Worm (Caenorhabditis elegans) whole organism, L4 larva: ENCODE measurements around the gene F59B10.3.

Experiments used
- D1046.2 ChIP-seq: fragments of 200-800 bp; sonication (Bioruptor generic); IDR thresholded peaks from 2 replicates; pipeline ENCODE4 v1.3.6; 2022; ENCODE audit warnings: missing genetic modification characterization, missing compliant biosample characterization
- F26F4.8 ChIP-seq: fragments of 200-800 bp; sonication (Bioruptor generic); conservative IDR thresholded peaks from 2 replicates; pipeline ENCODE4 v1.3.6; 2022; ENCODE audit warnings: missing genetic modification characterization, missing compliant biosample characterization
- T20F7.1 ChIP-seq: fragments of 200-800 bp; sonication (Bioruptor generic); optimal IDR thresholded peaks from 2 replicates; lab custom pipeline; 2018; ENCODE audit warnings: mild to moderate bottlenecking, missing genetic modification characterization, missing compliant biosample characterization
- Y105C5A.15 ChIP-seq: fragments of 200-800 bp; sonication (Bioruptor generic); IDR thresholded peaks from 2 replicates; pipeline ENCODE4 v1.3.6; 2022; ENCODE audit warnings: missing genetic modification characterization, missing compliant biosample characterization
- aha-1 ChIP-seq: fragments of 150-350 bp; peaks from one replicate; lab custom pipeline; 2014; ENCODE audit warnings: missing biosample characterization, missing genetic modification characterization
- aly-2 ChIP-seq: sonication (generic microtip); optimal IDR thresholded peaks from 2 replicates; lab custom pipeline; 2018; ENCODE audit warnings: missing biosample characterization, missing genetic modification characterization
- ama-1 ChIP-seq: fragments of 150-350 bp; optimal IDR thresholded peaks from 2 replicates; lab custom pipeline; 2014; ENCODE audit warnings: inconsistent platforms, mixed read lengths
- ceh-32 ChIP-seq: sonication (generic microtip); optimal IDR thresholded peaks from 2 replicates; lab custom pipeline; 2016; ENCODE audit warnings: mild to moderate bottlenecking, missing genetic modification characterization, missing compliant biosample characterization; ENCODE audit not compliant: poor library complexity
- ceh-62 ChIP-seq: sonication (generic microtip); optimal IDR thresholded peaks from 2 replicates; lab custom pipeline; 2017; ENCODE audit warnings: missing biosample characterization, missing genetic modification characterization
- cey-2 ChIP-seq: sonication (generic microtip); optimal IDR thresholded peaks from 3 replicates; lab custom pipeline; 2017; ENCODE audit warnings: missing genetic modification characterization, mild to moderate bottlenecking, missing compliant biosample characterization, antibody characterized with exemption, borderline replicate concordance; ENCODE audit not compliant: insufficient read depth
- daf-16 ChIP-seq, 3 experiments: sonication (generic microtip); optimal IDR thresholded peaks; 2 replicates each; lab custom pipeline; 2016 to 2017; ENCODE audit warnings: missing genetic modification characterization in 3 of 3, missing genetic modification reagents in 3 of 3, mild to moderate bottlenecking in 2 of 3, missing compliant biosample characterization in 2 of 3, missing biosample characterization in 1 of 3, moderate library complexity in 1 of 3
- daf-8 ChIP-seq: fragments of 200-800 bp; sonication (Bioruptor generic); IDR thresholded peaks from 2 replicates; pipeline ENCODE4 v1.3.6; 2022; ENCODE audit warnings: missing genetic modification characterization, missing compliant biosample characterization
- dmd-8 ChIP-seq: fragments of 200-800 bp; sonication (Bioruptor generic); IDR thresholded peaks from 2 replicates; pipeline ENCODE4 v1.3.6; 2022; ENCODE audit warnings: missing genetic modification characterization, missing compliant biosample characterization
- dmd-9 ChIP-seq: fragments of 200-800 bp; sonication (Bioruptor generic); IDR thresholded peaks from 2 replicates; pipeline ENCODE4 v1.3.6; 2022; ENCODE audit warnings: missing genetic modification reagents, missing genetic modification characterization, missing compliant biosample characterization
- dpl-1 ChIP-seq: fragments of 150-350 bp; optimal IDR thresholded peaks from 2 replicates; lab custom pipeline; 2014; ENCODE audit warnings: missing biosample characterization, missing genetic modification reagents, missing genetic modification characterization
- duxl-1 ChIP-seq: sonication (generic microtip); optimal IDR thresholded peaks from 2 replicates; lab custom pipeline; 2016; ENCODE audit warnings: mild to moderate bottlenecking, missing genetic modification characterization, moderate library complexity, missing compliant biosample characterization; ENCODE audit not compliant: poor library complexity
- dve-1 ChIP-seq: sonication (generic microtip); optimal IDR thresholded peaks from 2 replicates; lab custom pipeline; 2017; ENCODE audit warnings: antibody characterized with exemption, mild to moderate bottlenecking, missing genetic modification characterization, missing compliant biosample characterization; ENCODE audit not compliant: insufficient read depth
- fos-1 ChIP-seq: fragments of 150-350 bp; optimal IDR thresholded peaks from 2 replicates; lab custom pipeline; 2014; ENCODE audit warnings: missing biosample characterization, missing genetic modification characterization
- gei-8 ChIP-seq: fragments of 200-800 bp; sonication (Bioruptor generic); optimal IDR thresholded peaks from 2 replicates; lab custom pipeline; 2018; ENCODE audit warnings: mild to moderate bottlenecking, missing genetic modification characterization, missing compliant biosample characterization
- hlh-11 ChIP-seq: fragments of 200-800 bp; sonication (Bioruptor generic); optimal IDR thresholded peaks from 2 replicates; lab custom pipeline; 2018; ENCODE audit warnings: mild to moderate bottlenecking, missing genetic modification characterization, missing compliant biosample characterization
- hmg-1.1 ChIP-seq: fragments of 200-800 bp; sonication (Bioruptor generic); IDR thresholded peaks from 2 replicates; pipeline ENCODE4 v1.3.6; 2022; ENCODE audit warnings: missing genetic modification reagents, missing genetic modification characterization, missing compliant biosample characterization
- jun-1 ChIP-seq: fragments of 150-350 bp; optimal IDR thresholded peaks from 2 replicates; lab custom pipeline; 2014; ENCODE audit warnings: missing biosample characterization, missing genetic modification reagents, missing genetic modification characterization
- lin-1 ChIP-seq: fragments of 200-800 bp; sonication (Bioruptor generic); IDR thresholded peaks from 2 replicates; pipeline ENCODE4 v1.3.6; 2022; ENCODE audit warnings: missing genetic modification reagents, missing genetic modification characterization, missing compliant biosample characterization
- lin-38 ChIP-seq: fragments of 200-800 bp; sonication (Bioruptor generic); IDR thresholded peaks from 2 replicates; pipeline ENCODE4 v1.3.6; 2022; ENCODE audit warnings: missing genetic modification reagents, missing genetic modification characterization, missing compliant biosample characterization
- lsy-2 ChIP-seq, 2 experiments: fragments of 150-350 bp in 1 of 2; sonication (generic microtip) in 1 of 2; optimal IDR thresholded peaks; 2 replicates each; lab custom pipeline; 2014 to 2017; ENCODE audit warnings: missing biosample characterization in 2 of 2, missing genetic modification characterization in 2 of 2
- mdt-29 ChIP-seq: fragments of 200-800 bp; sonication (Bioruptor generic); IDR thresholded peaks from 2 replicates; pipeline ENCODE4 v1.3.6; 2022; ENCODE audit warnings: missing genetic modification reagents, missing genetic modification characterization, missing compliant biosample characterization
- mxl-2 ChIP-seq: fragments of 200-800 bp; sonication (Bioruptor generic); conservative IDR thresholded peaks from 2 replicates; pipeline ENCODE4 v1.3.6; 2022; ENCODE audit warnings: missing genetic modification reagents, missing genetic modification characterization, missing compliant biosample characterization
- mxl-3 ChIP-seq: fragments of 200-800 bp; sonication (Bioruptor generic); optimal IDR thresholded peaks from 2 replicates; lab custom pipeline; 2018; ENCODE audit warnings: mild to moderate bottlenecking, missing genetic modification characterization, missing compliant biosample characterization
- nhr-102 ChIP-seq: sonication (generic microtip); optimal IDR thresholded peaks from 2 replicates; lab custom pipeline; 2016; ENCODE audit warnings: mild to moderate bottlenecking, missing genetic modification characterization, moderate library complexity, missing compliant biosample characterization
- nhr-11 ChIP-seq: fragments of 150-350 bp; optimal IDR thresholded peaks from 2 replicates; lab custom pipeline; 2014; ENCODE audit warnings: missing biosample characterization, missing genetic modification characterization
- nhr-237 ChIP-seq: sonication (generic microtip); optimal IDR thresholded peaks from 2 replicates; lab custom pipeline; 2017; ENCODE audit warnings: missing biosample characterization, missing genetic modification characterization
- nhr-28 ChIP-seq: fragments of 150-350 bp; optimal IDR thresholded peaks from 2 replicates; lab custom pipeline; 2014; ENCODE audit warnings: missing biosample characterization, missing genetic modification characterization
- nhr-41 ChIP-seq: fragments of 200-800 bp; sonication (Bioruptor generic); IDR thresholded peaks from 2 replicates; pipeline ENCODE4 v1.3.6; 2022; ENCODE audit warnings: missing genetic modification reagents, missing genetic modification characterization, missing compliant biosample characterization
- nhr-48 ChIP-seq: sonication (generic microtip); optimal IDR thresholded peaks from 2 replicates; lab custom pipeline; 2016; ENCODE audit warnings: mild to moderate bottlenecking, missing genetic modification characterization, missing compliant biosample characterization
- nhr-77 ChIP-seq: fragments of 150-350 bp; optimal IDR thresholded peaks from 2 replicates; lab custom pipeline; 2014; ENCODE audit warnings: missing biosample characterization, missing genetic modification characterization
- pha-4 ChIP-seq, 2 experiments: fragments of 150-350 bp in 1 of 2; fragments of 200-800 bp in 1 of 2; sonication (Bioruptor generic) in 1 of 2; IDR thresholded peaks in 1 of 2; optimal IDR thresholded peaks in 1 of 2; 2 replicates each; pipeline versions ENCODE4 v1.3.6 to Lab custom; 2014 to 2022; ENCODE audit warnings: missing genetic modification characterization in 2 of 2, missing genetic modification reagents in 2 of 2, missing biosample characterization in 1 of 2, missing compliant biosample characterization in 1 of 2
- saeg-2 ChIP-seq: fragments of 200-800 bp; sonication (Bioruptor generic); IDR thresholded peaks from 2 replicates; pipeline ENCODE4 v1.3.6; 2022; ENCODE audit warnings: missing genetic modification reagents, missing genetic modification characterization, missing compliant biosample characterization
- skn-1 ChIP-seq: fragments of 150-350 bp; optimal IDR thresholded peaks from 2 replicates; lab custom pipeline; 2014; ENCODE audit warnings: missing biosample characterization, missing genetic modification characterization
- snpc-1.2 ChIP-seq: fragments of 200-800 bp; sonication (Bioruptor generic); IDR thresholded peaks from 2 replicates; pipeline ENCODE4 v1.3.6; 2022; ENCODE audit warnings: missing genetic modification reagents, missing genetic modification characterization, missing compliant biosample characterization
- snpc-4 ChIP-seq: fragments of 150-350 bp; optimal IDR thresholded peaks from 2 replicates; lab custom pipeline; 2014; ENCODE audit warnings: missing biosample characterization, missing genetic modification characterization
- spr-1 ChIP-seq: sonication (generic microtip); optimal IDR thresholded peaks from 2 replicates; lab custom pipeline; 2016; ENCODE audit warnings: mild to moderate bottlenecking, missing genetic modification characterization, missing compliant biosample characterization
- spr-3 ChIP-seq: fragments of 200-800 bp; sonication (Bioruptor generic); optimal IDR thresholded peaks from 2 replicates; lab custom pipeline; 2018; ENCODE audit warnings: mild to moderate bottlenecking, missing genetic modification characterization, missing compliant biosample characterization
- tra-1 ChIP-seq: fragments of 200-800 bp; sonication (Bioruptor generic); IDR thresholded peaks from 2 replicates; pipeline ENCODE4 v1.3.6; 2022; ENCODE audit warnings: missing genetic modification reagents, missing genetic modification characterization, missing compliant biosample characterization
- unc-39 ChIP-seq: sonication (generic microtip); optimal IDR thresholded peaks from 2 replicates; lab custom pipeline; 2017; ENCODE audit warnings: missing biosample characterization, missing genetic modification characterization
- vab-7 ChIP-seq: fragments of 200-800 bp; sonication (Bioruptor generic); IDR thresholded peaks from 2 replicates; pipeline ENCODE4 v1.3.6; 2022; ENCODE audit warnings: missing genetic modification reagents, missing genetic modification characterization, missing compliant biosample characterization
- zag-1 ChIP-seq: fragments of 150-350 bp; optimal IDR thresholded peaks from 2 replicates; lab custom pipeline; 2014; ENCODE audit warnings: missing biosample characterization, missing genetic modification characterization
- ztf-7 ChIP-seq: fragments of 150-350 bp; optimal IDR thresholded peaks from 2 replicates; lab custom pipeline; 2014; ENCODE audit warnings: missing biosample characterization, missing genetic modification characterization

F59B10.3 gene

DNA sequence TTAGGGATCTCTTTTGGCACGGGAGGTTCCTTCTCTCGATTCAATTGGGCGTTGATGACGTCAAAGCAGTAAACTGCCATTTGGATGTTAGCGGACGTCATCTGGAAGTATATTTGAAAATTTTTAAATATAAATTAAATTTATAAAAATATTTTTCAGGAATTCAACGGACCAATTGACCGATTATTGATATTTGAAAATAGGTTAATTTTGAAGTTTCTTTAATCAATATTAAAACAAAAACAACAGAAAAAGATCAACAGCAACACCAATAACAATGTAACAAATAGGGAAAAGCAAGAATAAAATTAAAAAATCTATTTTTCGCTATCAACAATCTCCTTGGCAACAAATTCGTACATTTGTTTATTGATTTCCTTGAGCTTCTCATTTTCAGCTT, 28.9 kb downstream of the F59B10.3 start, which contains the start of gene R166.3:
Gene R166.3 (minus strand): TSS at position 101 of the 400 bp plus-strand sequence.
- TF ChIP-seq lin-38, result peak; percentile 31; the same call in 1 of the 2 replicates
- no peak for TF ChIP-seq tra-1 (GFP tag; lab: Robert Waterston, UW)
- TF ChIP-seq pha-4 (GFP tag; IDR thresholded peaks at IDR 0.05; lab: Robert Waterston, UW), result no peak
- TF ChIP-seq pha-4 (tag; optimal IDR thresholded peaks at IDR 0.05; lab: Kevin White, UChicago), result no peak
- TF ChIP-seq, all 104 proteins: peak for 1

ce11 chrII:10541923-10542486, 31.7 kb downstream of the F59B10.3 start, which contains the start of gene pro-1:
Gene pro-1 (minus strand): TSS chrII:10541996.
- TF ChIP-seq snpc-4 (tag; lab: Kevin White, UChicago), result no peak
- no peak for TF ChIP-seq mxl-3 (GFP tag; lab: Kevin White, UChicago)
- TF ChIP-seq daf-16 (GFP tag; optimal IDR thresholded peaks at IDR 0.05; lab: Kevin White, UChicago), result peak in 1 of 2 experiments; percentile 37
- TF ChIP-seq daf-16 (tag; optimal IDR thresholded peaks at IDR 0.05; lab: Kevin White, UChicago), result peak; percentile 87
- peak; percentile 48 for TF ChIP-seq spr-3 (GFP tag; lab: Kevin White, UChicago)
- peak; percentile 66; the same call in 1 of the 2 replicates for TF ChIP-seq nhr-41 (GFP tag; lab: Robert Waterston, UW)
- no peak for TF ChIP-seq spr-1 (tag; lab: Kevin White, UChicago)
- TF ChIP-seq snpc-1.2, result peak; percentile 85
- no peak for TF ChIP-seq skn-1 (tag; lab: Kevin White, UChicago)
- peak; percentile 47 to 91 for TF ChIP-seq lsy-2 (tag; optimal IDR thresholded peaks at IDR 0.05; lab: Kevin White, UChicago)
- TF ChIP-seq Y105C5A.15 (GFP tag; lab: Robert Waterston, UW), result peak; percentile 50; the same call in 1 of the 2 replicates
- peak; percentile 83 for TF ChIP-seq duxl-1 (tag; lab: Kevin White, UChicago)
- peak; percentile 20 for TF ChIP-seq ztf-7 (tag; lab: Kevin White, UChicago)
- TF ChIP-seq mdt-29 (GFP tag; lab: Robert Waterston, UW), result peak; percentile 89
- TF ChIP-seq lin-1 (GFP tag; lab: Robert Waterston, UW), result peak; percentile 72
- no peak for TF ChIP-seq ceh-62 (tag; lab: Kevin White, UChicago)
- 0 out of 2 replicates have a peak, but pooled peaks have one; percentile 39 for TF ChIP-seq dmd-8
- TF ChIP-seq nhr-11 (tag; lab: Kevin White, UChicago), result peak; percentile 61
- peak; percentile 89; the same call in 1 of the 2 replicates for TF ChIP-seq D1046.2
- peak; percentile 75; the same call in 1 of the 2 replicates for TF ChIP-seq dmd-9
- TF ChIP-seq vab-7 (GFP tag; lab: Robert Waterston, UW), result 0 out of 2 replicates have a peak, but pooled peaks have one; percentile 68
- no peak for TF ChIP-seq cey-2 (tag; lab: Kevin White, UChicago)
- no peak for TF ChIP-seq aly-2 (tag; lab: Kevin White, UChicago)
- peak; percentile 58 for TF ChIP-seq dpl-1 (GFP tag; lab: Kevin White, UChicago)
- TF ChIP-seq hlh-11, result peak; percentile 76
- TF ChIP-seq nhr-77, result peak; percentile 72
- peak; percentile 90 for TF ChIP-seq dve-1 (tag; lab: Kevin White, UChicago)
- no peak for TF ChIP-seq F26F4.8 (GFP tag; lab: Robert Waterston, UW)
- TF ChIP-seq ceh-32, result no peak
- TF ChIP-seq T20F7.1 (GFP tag; lab: Kevin White, UChicago), result peak; percentile 83
- peak; percentile 80 for TF ChIP-seq hmg-1.1 (GFP tag; lab: Robert Waterston, UW)
- no peak for TF ChIP-seq mxl-2 (GFP tag; lab: Robert Waterston, UW)
- TF ChIP-seq nhr-28, result peak; percentile 47
- TF ChIP-seq unc-39 (tag; lab: Kevin White, UChicago), result no peak
- no peak for TF ChIP-seq aha-1
- TF ChIP-seq saeg-2 (GFP tag; lab: Robert Waterston, UW), result peak; percentile 83
- TF ChIP-seq gei-8 (GFP tag; lab: Kevin White, UChicago), result peak; percentile 12
- peak; percentile 60 for TF ChIP-seq fos-1 (tag; lab: Kevin White, UChicago)
- no peak for TF ChIP-seq nhr-237
- TF ChIP-seq ama-1 (lab: Kevin White, UChicago), result peak; percentile 92
- TF ChIP-seq zag-1 (tag; lab: Kevin White, UChicago), result no peak
- peak; percentile 22 for TF ChIP-seq nhr-48 (tag; lab: Kevin White, UChicago)
- TF ChIP-seq jun-1 (tag; lab: Kevin White, UChicago), result peak; percentile 34
- no peak for TF ChIP-seq daf-8 (GFP tag; lab: Robert Waterston, UW)
- peak; percentile 85 for TF ChIP-seq nhr-102 (tag; lab: Kevin White, UChicago)
